Fruit fly (Drosophila melanogaster) whole organism, pupa: ENCODE results near the gene lectin-33A.
A peak's percentile ranks its signal among the peaks of the same experiment; 100 is the strongest.

Experiments used
- CG10348 ChIP-seq: fragments of 200-800 bp; sonication (Bioruptor generic); IDR thresholded peaks from 2 replicates; pipeline ENCODE4 v1.3.6; 2022; ENCODE audit warnings: missing biosample characterization, missing genetic modification characterization
- CG12605 ChIP-seq: fragments of 200-800 bp; sonication (Bioruptor generic); IDR thresholded peaks from 2 replicates; pipeline ENCODE4 v1.3.6; 2022; ENCODE audit warnings: missing biosample characterization, missing genetic modification characterization
- CG13204 ChIP-seq: fragments of 200-800 bp; sonication (Bioruptor generic); optimal IDR thresholded peaks from 2 replicates; lab custom pipeline; 2018; ENCODE audit warnings: missing biosample characterization, mild to moderate bottlenecking, missing genetic modification characterization, moderate library complexity
- CG14655 ChIP-seq: fragments of 200-800 bp; sonication (Bioruptor generic); optimal IDR thresholded peaks from 3 replicates; lab custom pipeline; 2017; ENCODE audit warnings: mild to moderate bottlenecking, missing biosample characterization, missing genetic modification reagents, missing genetic modification characterization
- CG15710 ChIP-seq: fragments of 200-800 bp; sonication (Bioruptor generic); optimal IDR thresholded peaks from 2 replicates; lab custom pipeline; 2018; ENCODE audit warnings: missing biosample characterization, mild to moderate bottlenecking, missing genetic modification characterization, moderate library complexity
- CG17806 ChIP-seq: fragments of 200-800 bp; sonication (Bioruptor generic); optimal IDR thresholded peaks from 2 replicates; lab custom pipeline; 2018; ENCODE audit warnings: missing biosample characterization, mild to moderate bottlenecking, missing genetic modification characterization, moderate library complexity
- CG32121 ChIP-seq: fragments of 200-800 bp; sonication (Bioruptor generic); IDR thresholded peaks from 2 replicates; pipeline ENCODE4 v1.3.6; 2022; ENCODE audit warnings: missing biosample characterization, missing genetic modification characterization
- CG34367 ChIP-seq: fragments of 200-800 bp; sonication (Bioruptor generic); optimal IDR thresholded peaks from 2 replicates; lab custom pipeline; 2018; ENCODE audit warnings: missing biosample characterization, mild to moderate bottlenecking, missing genetic modification characterization
- CG4496 ChIP-seq: fragments of 200-800 bp; sonication (Bioruptor generic); IDR thresholded peaks from 3 replicates; pipeline ENCODE4 v1.3.6; 2022; ENCODE audit warnings: missing biosample characterization, missing genetic modification characterization
- CG8159 ChIP-seq: fragments of 200-800 bp; sonication (Bioruptor generic); optimal IDR thresholded peaks from 3 replicates; lab custom pipeline; 2018; ENCODE audit warnings: missing biosample characterization, mild to moderate bottlenecking, missing genetic modification characterization, moderate library complexity
- D1 ChIP-seq: fragments of 200-800 bp; sonication (Bioruptor generic); optimal IDR thresholded peaks from 2 replicates; lab custom pipeline; 2018; ENCODE audit warnings: missing biosample characterization, mild to moderate bottlenecking, missing genetic modification characterization, moderate library complexity
- EcR ChIP-seq: fragments of 200-800 bp; sonication (Bioruptor generic); optimal IDR thresholded peaks from 3 replicates; lab custom pipeline; 2019; ENCODE audit warnings: missing biosample characterization, missing genetic modification characterization, mild to moderate bottlenecking, moderate library complexity, missing genetic modification reagents
- Ets98B ChIP-seq: fragments of 200-800 bp; sonication (Bioruptor generic); IDR thresholded peaks from 2 replicates; pipeline ENCODE4 v1.3.6; 2022; ENCODE audit warnings: missing biosample characterization, missing genetic modification characterization
- Pif1A ChIP-seq: fragments of 200-800 bp; sonication (Bioruptor generic); optimal IDR thresholded peaks from 3 replicates; lab custom pipeline; 2016; ENCODE audit warnings: missing biosample characterization, missing genetic modification characterization
- Pif1B ChIP-seq: fragments of 200-800 bp; sonication (Bioruptor generic); optimal IDR thresholded peaks from 3 replicates; lab custom pipeline; 2016; ENCODE audit warnings: missing biosample characterization, missing genetic modification characterization
- Snoo ChIP-seq: fragments of 200-800 bp; sonication (Bioruptor generic); optimal IDR thresholded peaks from 3 replicates; lab custom pipeline; 2017; ENCODE audit warnings: missing biosample characterization, mild to moderate bottlenecking, missing genetic modification characterization, inconsistent platforms
- fd96Ca ChIP-seq: fragments of 200-800 bp; sonication (Bioruptor generic); IDR thresholded peaks from 3 replicates; pipeline ENCODE4 v1.3.6; 2022; ENCODE audit warnings: missing biosample characterization, missing genetic modification characterization
- gl ChIP-seq: fragments of 200-800 bp; sonication (Bioruptor generic); optimal IDR thresholded peaks from 2 replicates; lab custom pipeline; 2018; ENCODE audit warnings: missing biosample characterization, mild to moderate bottlenecking, missing genetic modification characterization
- rn ChIP-seq: fragments of 200-800 bp; sonication (Bioruptor generic); IDR thresholded peaks from 2 replicates; pipeline ENCODE4 v1.3.6; 2022; ENCODE audit warnings: missing biosample characterization, missing genetic modification characterization

Gene lectin-33A

dm6 chr2L:10970134-10970533, 31.7 kb upstream of the lectin-33A start, which contains the start of the genes Tmem214 and YL-1:
Gene Tmem214, minus strand, starts transcription at chr2L:10970275.
Gene YL-1, plus strand, starts transcription at chr2L:10970443.
- TF ChIP-seq CG14655 (GFP tag; lab: Kevin White, UChicago): no peak
- TF ChIP-seq CG8159: peak; percentile 0
- 0 out of 3 replicates have a peak, but pooled peaks have one; percentile 14 for TF ChIP-seq fd96Ca (GFP tag; lab: Robert Waterston, UW)
- TF ChIP-seq CG4496 (GFP tag; lab: Robert Waterston, UW): no peak

DNA sequence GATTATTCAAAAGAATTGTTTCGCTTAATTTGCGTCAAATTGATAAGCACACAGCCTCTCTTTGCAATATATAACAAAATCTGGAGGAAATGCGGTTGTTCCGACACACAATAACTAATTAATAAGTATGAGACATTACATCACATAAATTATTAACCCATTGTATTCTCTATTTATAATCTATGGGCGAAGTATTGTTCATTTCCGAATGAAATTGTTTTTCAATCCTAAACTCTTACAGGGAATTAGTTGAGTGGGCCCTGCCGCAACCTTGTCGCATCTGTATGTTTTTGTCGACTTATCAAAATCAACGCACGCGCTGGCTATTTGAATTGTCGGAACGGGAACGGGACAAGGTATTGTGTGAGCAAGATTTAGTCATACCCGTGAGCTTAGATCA, 29.6 kb upstream of the lectin-33A start, which contains the start of gene CG16743:
TSS of gene CG16743 (plus strand) at position 57 of the 400 bp plus-strand sequence.
- TF ChIP-seq CG32121: no peak
- TF ChIP-seq CG34367 (tag; lab: Kevin White, UChicago): no peak
- TF ChIP-seq CG10348 (GFP tag; lab: Robert Waterston, UW): no peak
- TF ChIP-seq CG15710 (tag; lab: Kevin White, UChicago): no peak
- TF ChIP-seq rn (GFP tag; lab: Robert Waterston, UW): no peak
- TF ChIP-seq D1: no peak
- TF ChIP-seq CG17806: no peak
- TF ChIP-seq EcR (GFP tag; lab: Kevin White, UChicago): no peak
- no peak for TF ChIP-seq Pif1B (GFP tag; lab: Kevin White, UChicago)
- TF ChIP-seq CG13204 (GFP tag; lab: Kevin White, UChicago): no peak
- TF ChIP-seq CG14655 (GFP tag; lab: Kevin White, UChicago): no peak
- TF ChIP-seq Ets98B: no peak
- TF ChIP-seq CG12605 (GFP tag; lab: Robert Waterston, UW): no peak
- no peak for TF ChIP-seq fd96Ca (GFP tag; lab: Robert Waterston, UW)
- no peak for TF ChIP-seq Snoo
- TF ChIP-seq CG8159: no peak
- TF ChIP-seq gl: no peak
- no peak for TF ChIP-seq Pif1A (GFP tag; lab: Kevin White, UChicago)
- TF ChIP-seq CG4496 (GFP tag; lab: Robert Waterston, UW): no peak

DNA sequence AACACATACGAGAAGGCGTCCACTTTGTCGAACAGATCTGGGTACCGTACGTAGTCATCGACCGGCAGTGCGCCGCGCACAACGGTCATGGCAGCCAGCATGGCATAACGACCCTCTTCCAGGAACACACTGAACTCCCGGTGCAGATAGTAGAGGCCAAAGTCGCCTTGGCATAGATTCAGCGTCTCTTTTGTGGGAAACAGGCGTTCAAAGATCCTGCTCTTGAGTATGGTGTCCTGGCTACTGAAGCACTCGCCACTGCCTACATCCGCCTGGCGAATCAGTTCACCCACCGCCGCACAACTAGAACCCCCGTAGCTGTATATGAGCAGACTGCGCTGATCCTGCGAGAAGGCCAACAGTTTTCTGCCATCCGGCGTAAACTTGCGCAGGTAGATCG, 27.2 kb upstream of the lectin-33A start:
- TF ChIP-seq CG4496 (GFP tag; lab: Robert Waterston, UW) (no peak), CG34367 (tag; lab: Kevin White, UChicago) (no peak), CG15710 (tag; lab: Kevin White, UChicago) (no peak), CG10348 (GFP tag; lab: Robert Waterston, UW) (no peak)

- no peak for TF ChIP-seq CG34367 (tag; lab: Kevin White, UChicago)
- TF ChIP-seq, all 21 proteins: peak for 0
These were observed 26.7 kb upstream of the lectin-33A start, which contains the start of gene abo for dm6 chr2L:10975193-10975592. Gene abo, minus strand, starts transcription at chr2L:10975293.

DNA sequence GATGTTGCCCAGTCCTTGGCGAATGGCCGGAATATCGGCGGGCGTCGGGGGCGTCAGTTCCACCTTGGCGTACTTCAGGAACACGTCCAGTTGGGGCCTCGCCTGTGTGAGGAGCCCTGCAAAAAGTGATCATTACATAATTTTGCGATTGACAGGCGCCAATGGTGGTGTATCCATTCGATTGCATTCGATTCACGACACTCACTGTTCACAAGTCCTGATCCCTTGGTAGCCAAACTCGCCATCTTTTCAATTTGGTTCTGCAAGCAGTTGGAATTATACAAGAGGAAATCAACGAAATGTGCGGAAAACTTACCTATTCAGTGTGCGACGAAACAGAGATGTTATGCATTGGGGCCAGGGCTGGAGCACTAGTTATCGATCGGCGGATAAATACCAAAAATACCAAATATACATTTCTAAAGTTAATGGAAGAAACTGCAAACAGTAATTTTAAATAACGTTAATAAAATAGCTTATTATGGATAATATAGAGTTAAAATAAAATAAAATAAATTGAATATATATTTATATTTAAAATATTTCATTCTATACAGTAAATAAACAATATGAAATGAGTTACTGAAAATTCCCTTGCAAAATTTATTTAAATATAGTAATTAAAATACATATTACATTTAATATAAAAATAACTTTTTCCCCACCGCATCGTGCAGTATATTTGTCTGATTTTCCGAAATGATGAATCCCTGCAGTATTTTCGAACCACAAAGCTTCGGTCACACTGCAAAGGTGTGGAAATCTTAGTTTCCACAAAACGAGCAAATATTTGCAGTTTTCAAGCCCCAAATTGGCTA, 25.6 kb upstream of the lectin-33A start, which contains the start of the genes ATPsynG and SCAR:
TSS of gene ATPsynG (minus strand) at position 354 of the 818 bp plus-strand sequence.
TSS of gene SCAR (plus strand) at position 727 of the 818 bp plus-strand sequence.
- TF ChIP-seq CG8159: no peak
- no peak for TF ChIP-seq CG15710 (tag; lab: Kevin White, UChicago)
- TF ChIP-seq D1: no peak
- no peak for TF ChIP-seq EcR (GFP tag; lab: Kevin White, UChicago)
- TF ChIP-seq CG10348 (GFP tag; lab: Robert Waterston, UW): no peak
- TF ChIP-seq CG13204 (GFP tag; lab: Kevin White, UChicago): no peak

DNA sequence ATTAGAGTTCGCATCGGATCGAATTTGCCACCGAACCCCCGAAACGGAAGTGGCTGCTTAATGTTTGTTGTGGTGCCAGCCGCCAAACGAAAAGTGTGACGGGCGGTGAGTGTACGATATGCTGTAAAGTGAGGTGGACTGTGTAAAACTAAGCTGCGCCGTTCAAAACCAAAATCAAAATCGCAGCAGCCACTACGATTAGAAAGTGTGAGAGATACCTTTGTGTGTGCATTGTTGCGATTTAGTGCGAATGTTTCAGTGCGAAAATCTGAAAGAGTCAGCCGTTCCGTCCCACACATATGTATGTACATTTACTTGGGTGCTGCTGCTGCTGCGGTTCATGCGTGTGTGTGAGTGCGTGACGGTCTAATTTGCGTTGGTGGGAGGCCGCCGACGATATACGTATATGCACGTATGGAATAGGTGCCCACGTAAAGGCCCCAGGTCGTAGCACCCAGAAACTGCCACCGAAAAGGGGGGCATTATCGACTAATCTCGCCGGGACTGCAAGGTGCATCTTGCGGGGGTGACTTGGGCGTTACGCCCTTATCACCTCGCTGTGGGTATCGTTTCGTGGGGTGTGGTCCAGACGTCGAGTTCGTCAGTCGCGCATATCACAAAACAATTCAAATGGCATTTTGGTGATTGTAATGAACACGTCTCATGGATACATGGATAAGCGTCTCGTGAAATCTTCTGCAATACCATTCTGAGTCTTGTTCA, 24.8 kb upstream of the lectin-33A start:
- TF ChIP-seq EcR (GFP tag; lab: Kevin White, UChicago) (peak; percentile 55), CG17806 (no peak)

DNA sequence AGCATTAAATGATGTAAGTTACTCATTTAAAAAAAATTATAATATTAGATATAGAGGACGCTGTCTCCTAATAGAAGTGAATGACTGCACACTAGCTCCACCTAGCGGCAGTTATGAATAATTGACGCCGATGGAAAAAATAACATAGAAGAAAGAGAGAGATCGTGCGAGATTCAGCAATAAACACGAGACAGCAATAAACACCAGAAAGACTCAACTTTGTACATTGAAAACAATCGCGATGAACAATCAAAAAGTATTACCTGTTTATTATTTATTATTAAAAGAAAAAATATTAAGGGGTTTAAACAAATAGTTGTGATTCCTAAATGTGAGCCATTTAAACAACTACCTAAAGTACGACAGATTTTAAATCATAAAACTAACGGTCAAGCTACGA, 15.7 kb upstream of the lectin-33A start:
- no peak for TF ChIP-seq CG8159
- peak; percentile 70 for TF ChIP-seq Ets98B
- TF ChIP-seq CG32121: peak; percentile 46
- TF ChIP-seq Snoo: no peak
- no peak for TF ChIP-seq CG14655 (GFP tag; lab: Kevin White, UChicago)
- peak; percentile 6 for TF ChIP-seq CG17806
- peak; percentile 52; the same call in 2 of the 3 replicates for TF ChIP-seq CG4496 (GFP tag; lab: Robert Waterston, UW)
